Fruit fly (Drosophila melanogaster) whole organism, embryonic: ENCODE data around the gene CG15406.
A peak's percentile ranks its signal among the peaks of the same experiment; 100 is the strongest.

Source experiments
- Awh ChIP-seq: fragments of 200-800 bp; sonication (Bioruptor generic); IDR thresholded peaks from 2 replicates; pipeline ENCODE4, ENCODE4 v1.3.6; 2022; ENCODE audit warnings: missing biosample characterization, missing genetic modification characterization
- C15 ChIP-seq: fragments of 200-800 bp; sonication (Bioruptor generic); IDR thresholded peaks from 3 replicates; pipeline ENCODE4 v1.3.6; 2022; ENCODE audit warnings: missing biosample characterization, missing genetic modification characterization
- CG10274 ChIP-seq: fragments of 200-800 bp; sonication (Bioruptor generic); optimal IDR thresholded peaks from 3 replicates; lab custom pipeline; 2017; ENCODE audit warnings: missing biosample characterization, mild to moderate bottlenecking, missing genetic modification characterization
- CG10462 ChIP-seq: fragments of 200-800 bp; sonication (Bioruptor generic); optimal IDR thresholded peaks from 2 replicates; lab custom pipeline; 2016; ENCODE audit warnings: missing biosample characterization, missing genetic modification characterization
- CG10543 ChIP-seq: fragments of 200-800 bp; sonication (Bioruptor generic); optimal IDR thresholded peaks from 3 replicates; lab custom pipeline; 2017; ENCODE audit warnings: missing biosample characterization, mild to moderate bottlenecking, missing genetic modification characterization, moderate library complexity
- CG11247 ChIP-seq: fragments of 200-800 bp; sonication (Bioruptor generic); IDR thresholded peaks from 2 replicates; pipeline ENCODE4 v1.3.6; 2022; ENCODE audit warnings: missing biosample characterization, missing genetic modification characterization
- CG11695 ChIP-seq: fragments of 200-800 bp; sonication (Bioruptor generic); IDR thresholded peaks from 3 replicates; pipeline ENCODE4 v1.3.6; 2022; ENCODE audit warnings: missing biosample characterization, missing genetic modification characterization
- CG11696 ChIP-seq: fragments of 200-800 bp; sonication (Bioruptor generic); IDR thresholded peaks from 2 replicates; pipeline ENCODE4 v1.3.6; 2022; ENCODE audit warnings: missing biosample characterization, missing genetic modification characterization
- CG12104 ChIP-seq: fragments of 200-800 bp; sonication (Bioruptor generic); optimal IDR thresholded peaks from 3 replicates; lab custom pipeline; 2016; ENCODE audit warnings: missing biosample characterization, missing genetic modification characterization
- CG12942 ChIP-seq: fragments of 200-800 bp; sonication (Bioruptor generic); optimal IDR thresholded peaks from 3 replicates; lab custom pipeline; 2016; ENCODE audit warnings: missing biosample characterization, missing genetic modification characterization
- CG1529 ChIP-seq: fragments of 200-800 bp; sonication (Bioruptor generic); optimal IDR thresholded peaks from 3 replicates; lab custom pipeline; 2018; ENCODE audit warnings: missing biosample characterization, missing genetic modification characterization
- CG16863 ChIP-seq: fragments of 200-800 bp; sonication (Bioruptor generic); optimal IDR thresholded peaks from 3 replicates; lab custom pipeline; 2016; ENCODE audit warnings: missing biosample characterization, missing genetic modification characterization
- CG17359 ChIP-seq: fragments of 200-800 bp; sonication (Bioruptor generic); optimal IDR thresholded peaks from 3 replicates; lab custom pipeline; 2018; ENCODE audit warnings: missing biosample characterization, mild to moderate bottlenecking, missing genetic modification characterization, moderate library complexity
- CG18599 ChIP-seq: fragments of 200-800 bp; sonication (Bioruptor generic); optimal IDR thresholded peaks from 3 replicates; lab custom pipeline; 2017; ENCODE audit warnings: missing biosample characterization, missing genetic modification characterization, mild to moderate bottlenecking, moderate library complexity, missing genetic modification reagents
- CG18764 ChIP-seq: fragments of 200-800 bp; sonication (Bioruptor generic); optimal IDR thresholded peaks from 3 replicates; lab custom pipeline; 2016; ENCODE audit warnings: missing biosample characterization, missing genetic modification characterization
- CG3838 ChIP-seq: fragments of 200-800 bp; sonication (Bioruptor generic); optimal IDR thresholded peaks from 3 replicates; lab custom pipeline; 2016; ENCODE audit warnings: missing biosample characterization, missing genetic modification characterization
- CG4328 ChIP-seq: fragments of 200-800 bp; sonication (Bioruptor generic); optimal IDR thresholded peaks from 3 replicates; lab custom pipeline; 2017; ENCODE audit warnings: missing biosample characterization, missing genetic modification reagents, missing genetic modification characterization
- CG4854 ChIP-seq: fragments of 200-800 bp; sonication (Bioruptor generic); optimal IDR thresholded peaks from 2 replicates; lab custom pipeline; 2016; ENCODE audit warnings: missing biosample characterization, missing genetic modification characterization, inconsistent platforms
- CG6813 ChIP-seq: fragments of 200-800 bp; sonication (Bioruptor generic); optimal IDR thresholded peaks from 2 replicates; lab custom pipeline; 2017; ENCODE audit warnings: missing biosample characterization, missing genetic modification characterization, mild to moderate bottlenecking, moderate library complexity, missing genetic modification reagents
- CG7928 ChIP-seq: fragments of 200-800 bp; sonication (Bioruptor generic); optimal IDR thresholded peaks from 2 replicates; lab custom pipeline; 2017; ENCODE audit warnings: missing biosample characterization, mild to moderate bottlenecking, missing genetic modification characterization
- CG8765 ChIP-seq: fragments of 200-800 bp; sonication (Bioruptor generic); IDR thresholded peaks from 2 replicates; pipeline ENCODE4 v1.3.6; 2022; ENCODE audit warnings: missing biosample characterization, missing genetic modification characterization
- CG9797 ChIP-seq: fragments of 200-800 bp; sonication (Bioruptor generic); optimal IDR thresholded peaks from 3 replicates; lab custom pipeline; 2018; ENCODE audit warnings: missing biosample characterization, mild to moderate bottlenecking, missing genetic modification characterization
- CrebB ChIP-seq: fragments of 200-800 bp; sonication (Bioruptor generic); optimal IDR thresholded peaks from 3 replicates; lab custom pipeline; 2018; ENCODE audit warnings: missing biosample characterization, mild to moderate bottlenecking, missing genetic modification characterization
- D19B ChIP-seq: fragments of 200-800 bp; sonication (Bioruptor generic); optimal IDR thresholded peaks from 2 replicates; lab custom pipeline; 2017; ENCODE audit warnings: missing biosample characterization, mild to moderate bottlenecking, missing genetic modification characterization
- Ets97D ChIP-seq: fragments of 200-800 bp; sonication (Bioruptor generic); optimal IDR thresholded peaks from 3 replicates; lab custom pipeline; 2016; ENCODE audit warnings: missing biosample characterization, missing genetic modification characterization
- HLH54F ChIP-seq: fragments of 200-800 bp; sonication (Bioruptor generic); optimal IDR thresholded peaks from 3 replicates; lab custom pipeline; 2016; ENCODE audit warnings: missing biosample characterization, missing genetic modification characterization
- Hmr ChIP-seq: fragments of 200-800 bp; sonication (Bioruptor generic); optimal IDR thresholded peaks from 3 replicates; lab custom pipeline; 2017; ENCODE audit warnings: mild to moderate bottlenecking, missing biosample characterization, missing genetic modification reagents, missing genetic modification characterization
- TFAM ChIP-seq: fragments of 200-800 bp; sonication (Bioruptor generic); optimal IDR thresholded peaks from 2 replicates; lab custom pipeline; 2017; ENCODE audit warnings: missing biosample characterization, missing genetic modification characterization, inconsistent platforms
- Vsx1 ChIP-seq: fragments of 200-800 bp; sonication (Bioruptor generic); optimal IDR thresholded peaks from 2 replicates; lab custom pipeline; 2017; ENCODE audit warnings: missing biosample characterization, mild to moderate bottlenecking, missing genetic modification characterization, missing genetic modification reagents
- bigmax ChIP-seq: fragments of 200-800 bp; sonication (Bioruptor generic); optimal IDR thresholded peaks from 2 replicates; lab custom pipeline; 2018; ENCODE audit warnings: missing biosample characterization, mild to moderate bottlenecking, missing genetic modification characterization
- bsh ChIP-seq, 2 experiments: fragments of 200-800 bp; sonication (Bioruptor generic); optimal IDR thresholded peaks; 2 replicates each; lab custom pipeline; 2017 to 2018; ENCODE audit warnings: mild to moderate bottlenecking in 2 of 2, missing biosample characterization in 2 of 2, missing genetic modification characterization in 2 of 2, moderate library complexity in 1 of 2
- cas ChIP-seq: fragments of 200-800 bp; sonication (Bioruptor generic); IDR thresholded peaks from 2 replicates; pipeline ENCODE4 v1.3.6; 2022; ENCODE audit warnings: missing biosample characterization, missing genetic modification characterization
- cato ChIP-seq: fragments of 200-800 bp; sonication (Bioruptor generic); optimal IDR thresholded peaks from 2 replicates; lab custom pipeline; 2016; ENCODE audit warnings: missing biosample characterization, missing genetic modification characterization, borderline replicate concordance
- crc ChIP-seq: fragments of 200-800 bp; sonication (Bioruptor generic); optimal IDR thresholded peaks from 2 replicates; lab custom pipeline; 2016; ENCODE audit warnings: missing biosample characterization, missing genetic modification characterization
- crp ChIP-seq, 2 experiments: fragments of 200-800 bp; sonication (Bioruptor generic); optimal IDR thresholded peaks; 2 replicates in 1 of 2; 3 replicates in 1 of 2; lab custom pipeline; 2017; ENCODE audit warnings: missing biosample characterization in 2 of 2, missing genetic modification characterization in 2 of 2, mild to moderate bottlenecking in 1 of 2, moderate library complexity in 1 of 2
- dan ChIP-seq: fragments of 200-800 bp; sonication (Bioruptor generic); IDR thresholded peaks from 2 replicates; pipeline ENCODE4 v1.3.6; 2022; ENCODE audit warnings: missing biosample characterization, missing genetic modification characterization
- dimm ChIP-seq: fragments of 200-800 bp; sonication (Bioruptor generic); IDR thresholded peaks from 2 replicates; pipeline ENCODE4 v1.3.6; 2022; ENCODE audit warnings: missing biosample characterization, missing genetic modification characterization
- dysf ChIP-seq: fragments of 200-800 bp; sonication (Bioruptor generic); IDR thresholded peaks from 3 replicates; pipeline ENCODE4 v1.3.6; 2022; ENCODE audit warnings: missing biosample characterization, missing genetic modification characterization
- gem ChIP-seq: fragments of 200-800 bp; sonication (Bioruptor generic); optimal IDR thresholded peaks from 2 replicates; lab custom pipeline; 2019; ENCODE audit warnings: missing biosample characterization, mild to moderate bottlenecking, missing genetic modification characterization, moderate library complexity
- gt ChIP-seq: fragments of 200-800 bp; sonication (Bioruptor generic); IDR thresholded peaks from 2 replicates; pipeline ENCODE4 v1.3.6; 2022; ENCODE audit warnings: missing biosample characterization, missing genetic modification characterization
- kah ChIP-seq: fragments of 200-800 bp; sonication (Bioruptor generic); optimal IDR thresholded peaks from 2 replicates; lab custom pipeline; 2018; ENCODE audit warnings: missing biosample characterization, mild to moderate bottlenecking, missing genetic modification characterization
- lmd ChIP-seq: fragments of 200-800 bp; sonication (Bioruptor generic); IDR thresholded peaks from 2 replicates; pipeline ENCODE4 v1.3.6; 2022; ENCODE audit warnings: missing biosample characterization, missing genetic modification characterization
- nerfin-1 ChIP-seq: fragments of 200-800 bp; sonication (Bioruptor generic); optimal IDR thresholded peaks from 3 replicates; lab custom pipeline; 2019; ENCODE audit warnings: missing biosample characterization, mild to moderate bottlenecking, missing genetic modification characterization, moderate library complexity
- schlank ChIP-seq: fragments of 200-800 bp; sonication (Bioruptor generic); optimal IDR thresholded peaks from 2 replicates; lab custom pipeline; 2018; ENCODE audit warnings: missing biosample characterization, mild to moderate bottlenecking, missing genetic modification characterization
- sens ChIP-seq: fragments of 200-800 bp; sonication (Bioruptor generic); peaks from one replicate; lab custom pipeline; 2016; ENCODE audit warnings: missing biosample characterization, missing genetic modification characterization
- sisA ChIP-seq: fragments of 200-800 bp; sonication (Bioruptor generic); IDR thresholded peaks from 2 replicates; pipeline ENCODE4 v1.3.6; 2022; ENCODE audit warnings: missing biosample characterization, missing genetic modification characterization
- slou ChIP-seq: fragments of 200-800 bp; sonication (Bioruptor generic); optimal IDR thresholded peaks from 3 replicates; lab custom pipeline; 2016; ENCODE audit warnings: missing biosample characterization, missing genetic modification characterization
- ssp ChIP-seq: fragments of 200-800 bp; sonication (Bioruptor generic); IDR thresholded peaks from 2 replicates; pipeline ENCODE4 v1.3.6; 2022; ENCODE audit warnings: missing biosample characterization, missing genetic modification characterization
- tio ChIP-seq: fragments of 200-800 bp; sonication (Bioruptor generic); optimal IDR thresholded peaks from 2 replicates; lab custom pipeline; 2017; ENCODE audit warnings: missing biosample characterization, missing genetic modification characterization, inconsistent platforms
- unpg ChIP-seq: fragments of 200-800 bp; sonication (Bioruptor generic); optimal IDR thresholded peaks from 3 replicates; lab custom pipeline; 2018; ENCODE audit warnings: missing biosample characterization, mild to moderate bottlenecking, missing genetic modification characterization, moderate library complexity
- zfh1 ChIP-seq: fragments of 200-800 bp; sonication (Bioruptor generic); IDR thresholded peaks from 3 replicates; pipeline ENCODE4 v1.3.6; 2022; ENCODE audit warnings: missing biosample characterization, missing genetic modification characterization

Gene CG15406

DNA sequence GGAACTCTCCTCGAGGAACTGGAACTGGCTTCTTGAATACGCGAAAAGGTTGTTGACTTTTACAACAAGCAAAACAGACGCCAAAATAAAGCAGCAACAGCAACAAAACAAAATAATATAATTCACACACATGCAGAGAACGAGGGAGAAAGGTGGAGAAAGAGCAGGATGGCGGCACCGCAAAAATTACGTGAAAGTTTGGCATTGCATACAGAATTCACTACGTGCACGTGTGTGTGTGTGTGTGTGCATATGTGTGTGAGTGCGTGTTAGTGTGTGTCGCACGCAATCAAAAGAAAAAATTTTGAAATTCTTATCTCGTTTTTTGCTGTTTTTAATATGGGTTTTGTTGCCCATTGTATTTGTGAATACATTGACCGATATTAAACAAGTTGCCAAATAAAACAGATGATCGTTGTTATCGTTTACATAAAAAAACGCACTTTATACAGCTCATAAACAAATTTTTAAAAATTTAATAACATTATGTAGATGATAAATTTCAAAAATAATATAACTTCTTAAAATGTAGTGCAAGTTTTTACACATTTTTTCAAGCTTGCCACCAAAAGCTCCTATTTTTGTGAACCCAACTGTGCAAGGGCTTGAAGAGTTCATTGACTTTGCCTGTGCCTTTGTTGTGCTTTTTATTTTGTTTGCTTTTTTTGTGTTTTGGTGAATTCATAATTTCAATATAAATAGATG lies 32.4 kb downstream of the CG15406 start (continued):
- TF ChIP-seq CG10543 (GFP tag; lab: Kevin White, UChicago) (no peak), bsh (GFP tag; optimal IDR thresholded peaks at IDR 0.05; lab: Kevin White, UChicago) (peak in 1 of 2 experiments; percentile 44), kah (GFP tag; lab: Kevin White, UChicago) (no peak), sens (GFP tag; lab: Kevin White, UChicago) (no peak), schlank (tag; lab: Kevin White, UChicago) (no peak), slou (GFP tag; lab: Kevin White, UChicago) (no peak), CG10274 (GFP tag; lab: Kevin White, UChicago) (no peak), CG6813 (GFP tag; lab: Kevin White, UChicago) (no peak), Hmr (GFP tag; lab: Kevin White, UChicago) (no peak), CG12942 (GFP tag; lab: Kevin White, UChicago) (no peak), CG4854 (GFP tag; lab: Kevin White, UChicago) (no peak), crp (GFP tag; optimal IDR thresholded peaks at IDR 0.05; lab: Kevin White, UChicago) (no peak), CG10462 (GFP tag; lab: Kevin White, UChicago) (no peak), CG1529 (GFP tag; lab: Kevin White, UChicago) (no peak), CrebB (tag; lab: Kevin White, UChicago) (no peak), Awh (GFP tag; lab: Robert Waterston, UW) (no peak), CG11695 (GFP tag; lab: Robert Waterston, UW) (no peak), Ets97D (no peak), CG18599 (GFP tag; lab: Kevin White, UChicago) (peak; percentile 19), CG7928 (no peak), dimm (no peak), dan (GFP tag; lab: Robert Waterston, UW) (no peak), CG16863 (GFP tag; lab: Kevin White, UChicago) (no peak), dysf (GFP tag; lab: Robert Waterston, UW) (no peak), ssp (no peak), C15 (GFP tag; lab: Robert Waterston, UW) (no peak), cas (no peak), bigmax (GFP tag; lab: Kevin White, UChicago) (no peak), CG9797 (no peak), CG18764 (GFP tag; lab: Kevin White, UChicago) (no peak), unpg (GFP tag; lab: Kevin White, UChicago) (peak; percentile 44), Vsx1 (no peak), nerfin-1 (tag; lab: Kevin White, UChicago) (no peak), CG11696 (peak; percentile 59), zfh1 (GFP tag; lab: Robert Waterston, UW) (0 out of 3 replicates have a peak, but pooled peaks have one; percentile 9), sisA (GFP tag; lab: Robert Waterston, UW) (no peak; the same call in 1 of the 2 replicates), cato (no peak), TFAM (GFP tag; lab: Kevin White, UChicago) (no peak), CG8765 (GFP tag; lab: Robert Waterston, UW) (no peak), gt (GFP tag; lab: Robert Waterston, UW) (no peak), HLH54F (GFP tag; lab: Kevin White, UChicago) (no peak), lmd (GFP tag; lab: Robert Waterston, UW) (no peak), CG12104 (GFP tag; lab: Kevin White, UChicago) (no peak), gem (tag; lab: Kevin White, UChicago) (peak; percentile 67), CG4328 (GFP tag; lab: Kevin White, UChicago) (no peak), tio (GFP tag; lab: Kevin White, UChicago) (peak; percentile 23), CG17359 (tag; lab: Kevin White, UChicago) (peak; percentile 25), CG3838 (GFP tag; lab: Kevin White, UChicago) (no peak), CG11247 (GFP tag; lab: Robert Waterston, UW) (no peak), D19B (no peak), crc (no peak)
